Fruit fly (Drosophila melanogaster) whole organism, adult: ENCODE data around the gene CG31373.

Experiments used
- CG11617 ChIP-seq: fragments of 200-800 bp; sonication (Bioruptor generic); optimal IDR thresholded peaks from 2 replicates; lab custom pipeline; 2017; ENCODE audit warnings: mild to moderate bottlenecking, missing biosample characterization, missing genetic modification reagents, missing genetic modification characterization
- CG12768 ChIP-seq: fragments of 200-800 bp; sonication (Bioruptor generic); optimal IDR thresholded peaks from 2 replicates; lab custom pipeline; 2017; ENCODE audit warnings: missing biosample characterization, missing genetic modification characterization, mild to moderate bottlenecking, moderate library complexity, missing genetic modification reagents
- CG14711 ChIP-seq: fragments of 200-800 bp; sonication (Bioruptor generic); optimal IDR thresholded peaks from 2 replicates; lab custom pipeline; 2018; ENCODE audit warnings: missing biosample characterization, mild to moderate bottlenecking, missing genetic modification characterization, moderate library complexity
- CG1620 ChIP-seq: fragments of 200-800 bp; sonication (Bioruptor generic); optimal IDR thresholded peaks from 2 replicates; lab custom pipeline; 2016; ENCODE audit warnings: missing biosample characterization, missing genetic modification characterization
- CG33017 ChIP-seq: fragments of 200-800 bp; sonication (Bioruptor generic); optimal IDR thresholded peaks from 2 replicates; lab custom pipeline; 2018; ENCODE audit warnings: missing biosample characterization, mild to moderate bottlenecking, missing genetic modification characterization, moderate library complexity
- CG5204 ChIP-seq: fragments of 200-800 bp; sonication (Bioruptor generic); optimal IDR thresholded peaks from 2 replicates; lab custom pipeline; 2016; ENCODE audit warnings: missing biosample characterization, missing genetic modification characterization
- CG7101 ChIP-seq: fragments of 200-800 bp; sonication (Bioruptor generic); optimal IDR thresholded peaks from 2 replicates; lab custom pipeline; 2018; ENCODE audit warnings: missing biosample characterization, mild to moderate bottlenecking, missing genetic modification characterization, moderate library complexity
- Crg-1 ChIP-seq: fragments of 200-800 bp; sonication (Bioruptor generic); optimal IDR thresholded peaks from 2 replicates; lab custom pipeline; 2016; ENCODE audit warnings: missing biosample characterization, missing genetic modification characterization
- Mnt ChIP-seq: fragments of 200-800 bp; sonication (Bioruptor generic); optimal IDR thresholded peaks from 2 replicates; lab custom pipeline; 2016; ENCODE audit warnings: missing biosample characterization, mild to moderate bottlenecking, missing genetic modification characterization
- cnc ChIP-seq, 2 experiments: fragments of >200 bp; optimal IDR thresholded peaks; 2 replicates each; lab custom pipeline; 2017
- kay ChIP-seq: fragments of 200-800 bp; sonication (Bioruptor generic); peaks from one replicate; lab custom pipeline; 2016; ENCODE audit warnings: missing biosample characterization, missing genetic modification characterization, borderline replicate concordance
- pad ChIP-seq: fragments of 200-800 bp; sonication (Bioruptor generic); optimal IDR thresholded peaks from 3 replicates; lab custom pipeline; 2017; ENCODE audit warnings: missing biosample characterization, missing genetic modification characterization, mild to moderate bottlenecking, moderate library complexity, missing genetic modification reagents
- toe ChIP-seq: fragments of 200-800 bp; sonication (Bioruptor generic); optimal IDR thresholded peaks from 2 replicates; lab custom pipeline; 2016; ENCODE audit warnings: missing biosample characterization, missing genetic modification characterization

DNA sequence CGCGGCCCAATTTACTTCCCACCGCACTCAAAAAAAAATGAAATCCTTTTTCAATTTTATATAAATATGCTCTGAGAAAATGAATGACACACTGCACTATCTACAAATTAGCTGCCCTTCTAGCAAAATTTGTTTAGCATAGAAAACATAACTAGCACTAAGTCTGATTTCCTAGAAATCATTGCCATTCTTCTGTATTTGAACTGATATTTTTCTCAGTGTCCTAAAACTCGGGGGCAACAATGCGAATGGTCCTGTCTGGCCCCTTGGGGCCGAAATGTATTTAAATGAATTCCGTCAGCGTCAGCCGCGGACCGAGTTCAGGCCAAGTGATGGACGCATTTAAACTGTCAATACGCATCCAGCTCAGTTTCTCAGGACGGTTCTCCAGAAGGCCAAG is 36.5 kb downstream of the CG31373 start:
- TF ChIP-seq pad (GFP tag; lab: Kevin White, UChicago) (no peak), CG11617 (no peak), CG7101 (tag; lab: Kevin White, UChicago) (no peak), CG5204 (no peak), Mnt (no peak), Crg-1 (GFP tag; lab: Kevin White, UChicago) (no peak), CG12768 (GFP tag; lab: Kevin White, UChicago) (no peak), CG1620 (GFP tag; lab: Kevin White, UChicago) (no peak), kay (no peak), toe (GFP tag; lab: Kevin White, UChicago) (no peak), cnc (optimal IDR thresholded peaks at IDR 0.05; lab: Kevin White, UChicago) (no peak), CG33017 (no peak), CG14711 (no peak)
